Fruit fly (Drosophila melanogaster) whole organism, embryonic: ENCODE data around the gene Act87E.

Experiments
- Adf1 ChIP-seq: fragments of 200-800 bp; sonication (Bioruptor generic); IDR thresholded peaks from 2 replicates; pipeline ENCODE4 v1.3.6; 2022; ENCODE audit warnings: missing biosample characterization, missing genetic modification characterization
- Atf3 ChIP-seq: fragments of 200-800 bp; sonication (Bioruptor generic); optimal IDR thresholded peaks from 3 replicates; lab custom pipeline; 2016; ENCODE audit warnings: missing biosample characterization, missing genetic modification characterization
- Awh ChIP-seq: fragments of 200-800 bp; sonication (Bioruptor generic); IDR thresholded peaks from 2 replicates; pipeline ENCODE4, ENCODE4 v1.3.6; 2022; ENCODE audit warnings: missing biosample characterization, missing genetic modification characterization
- BtbVII ChIP-seq: fragments of 200-800 bp; sonication (Bioruptor generic); optimal IDR thresholded peaks from 3 replicates; lab custom pipeline; 2017; ENCODE audit warnings: missing biosample characterization, mild to moderate bottlenecking, missing genetic modification characterization
- Bteb2 ChIP-seq: fragments of 200-800 bp; sonication (Bioruptor generic); optimal IDR thresholded peaks from 2 replicates; lab custom pipeline; 2016; ENCODE audit warnings: missing biosample characterization, missing genetic modification characterization
- CG11398 ChIP-seq: fragments of 200-800 bp; sonication (Bioruptor generic); optimal IDR thresholded peaks from 2 replicates; lab custom pipeline; 2016; ENCODE audit warnings: missing biosample characterization, missing genetic modification characterization
- CG12071 ChIP-seq: fragments of 200-800 bp; sonication (Bioruptor generic); optimal IDR thresholded peaks from 3 replicates; lab custom pipeline; 2018; ENCODE audit warnings: missing biosample characterization, mild to moderate bottlenecking, missing genetic modification characterization
- CG12236 ChIP-seq: fragments of 200-800 bp; sonication (Bioruptor generic); optimal IDR thresholded peaks from 2 replicates; lab custom pipeline; 2016; ENCODE audit warnings: missing biosample characterization, missing genetic modification characterization
- CG12299 ChIP-seq: fragments of 200-800 bp; sonication (Bioruptor generic); optimal IDR thresholded peaks from 2 replicates; lab custom pipeline; 2018; ENCODE audit warnings: missing biosample characterization, mild to moderate bottlenecking, missing genetic modification characterization
- CG12659 ChIP-seq: fragments of 200-800 bp; sonication (Bioruptor generic); optimal IDR thresholded peaks from 3 replicates; lab custom pipeline; 2017; ENCODE audit warnings: mild to moderate bottlenecking, missing biosample characterization, missing genetic modification reagents, missing genetic modification characterization
- CG13424 ChIP-seq: fragments of 200-800 bp; sonication (Bioruptor generic); optimal IDR thresholded peaks from 2 replicates; lab custom pipeline; 2019; ENCODE audit warnings: missing biosample characterization, mild to moderate bottlenecking, missing genetic modification characterization, moderate library complexity
- CG13894 ChIP-seq: fragments of 200-800 bp; sonication (Bioruptor generic); optimal IDR thresholded peaks from 3 replicates; lab custom pipeline; 2018; ENCODE audit warnings: missing biosample characterization, mild to moderate bottlenecking, missing genetic modification characterization, moderate library complexity
- CG14014 ChIP-seq: fragments of 200-800 bp; sonication (Bioruptor generic); IDR thresholded peaks from 2 replicates; pipeline ENCODE4 v1.3.6; 2022; ENCODE audit warnings: missing biosample characterization, missing genetic modification characterization
- CG14667 ChIP-seq: fragments of 200-800 bp; sonication (Bioruptor generic); IDR thresholded peaks from 2 replicates; pipeline ENCODE4 v1.3.6; 2022; ENCODE audit warnings: missing biosample characterization, missing genetic modification characterization
- CG1603 ChIP-seq: fragments of 200-800 bp; sonication (Bioruptor generic); optimal IDR thresholded peaks from 2 replicates; lab custom pipeline; 2019; ENCODE audit warnings: missing biosample characterization, mild to moderate bottlenecking, missing genetic modification characterization, moderate library complexity
- CG17829 ChIP-seq: fragments of 200-800 bp; optimal IDR thresholded peaks from 2 replicates; lab custom pipeline; 2019; ENCODE audit warnings: missing biosample characterization, mild to moderate bottlenecking, missing genetic modification characterization, moderate library complexity
- CG2129 ChIP-seq: fragments of 200-800 bp; sonication (Bioruptor generic); IDR thresholded peaks from 2 replicates; pipeline ENCODE4 v1.3.6; 2022; ENCODE audit warnings: missing biosample characterization, missing genetic modification characterization; ENCODE audit not compliant: partially characterized antibody
- CG3995 ChIP-seq: fragments of 200-800 bp; sonication (Bioruptor generic); optimal IDR thresholded peaks from 3 replicates; lab custom pipeline; 2016; ENCODE audit warnings: missing biosample characterization, missing genetic modification characterization
- CG4328 ChIP-seq: fragments of 200-800 bp; sonication (Bioruptor generic); optimal IDR thresholded peaks from 3 replicates; lab custom pipeline; 2017; ENCODE audit warnings: missing biosample characterization, missing genetic modification reagents, missing genetic modification characterization
- CG6272 ChIP-seq: fragments of 200-800 bp; sonication (Bioruptor generic); IDR thresholded peaks from 2 replicates; pipeline ENCODE4 v1.3.6; 2022; ENCODE audit warnings: missing biosample characterization, missing genetic modification characterization
- CG6765 ChIP-seq: fragments of 200-800 bp; sonication (Bioruptor generic); optimal IDR thresholded peaks from 3 replicates; lab custom pipeline; 2017; ENCODE audit warnings: missing biosample characterization, mild to moderate bottlenecking, missing genetic modification characterization
- CG7357 ChIP-seq: fragments of 200-800 bp; sonication (Bioruptor generic); IDR thresholded peaks from 3 replicates; pipeline ENCODE4 v1.3.6; 2022; ENCODE audit warnings: missing biosample characterization, missing genetic modification characterization
- CG7987 ChIP-seq: fragments of 200-800 bp; sonication (Bioruptor generic); optimal IDR thresholded peaks from 2 replicates; lab custom pipeline; 2018; ENCODE audit warnings: missing biosample characterization, mild to moderate bottlenecking, missing genetic modification characterization, moderate library complexity
- CG8281 ChIP-seq: fragments of 200-800 bp; sonication (Bioruptor generic); optimal IDR thresholded peaks from 2 replicates; lab custom pipeline; 2018; ENCODE audit warnings: missing biosample characterization, mild to moderate bottlenecking, missing genetic modification characterization, moderate library complexity
- CG8290 ChIP-seq, 3 experiments: fragments of 200-800 bp; sonication (Bioruptor generic); optimal IDR thresholded peaks; 2 replicates each; lab custom pipeline; 2016 to 2019; ENCODE audit warnings: missing biosample characterization in 3 of 3, missing genetic modification characterization in 3 of 3, mild to moderate bottlenecking in 2 of 3, moderate library complexity in 1 of 3
- CG8359 ChIP-seq: fragments of 200-800 bp; sonication (Bioruptor generic); optimal IDR thresholded peaks from 2 replicates; lab custom pipeline; 2017; ENCODE audit warnings: missing biosample characterization, mild to moderate bottlenecking, missing genetic modification characterization, borderline replicate concordance
- CG9932 ChIP-seq: fragments of 200-800 bp; sonication (Bioruptor generic); IDR thresholded peaks from 2 replicates; pipeline ENCODE4 v1.3.6; 2022; ENCODE audit warnings: missing biosample characterization, missing genetic modification characterization
- CTCF ChIP-seq: fragments of 200-800 bp; sonication (Bioruptor generic); optimal IDR thresholded peaks from 2 replicates; lab custom pipeline; 2017; ENCODE audit warnings: missing biosample characterization, mild to moderate bottlenecking, missing genetic modification characterization, moderate library complexity
- Dip3 ChIP-seq: fragments of 200-800 bp; sonication (Bioruptor generic); optimal IDR thresholded peaks from 3 replicates; lab custom pipeline; 2016; ENCODE audit warnings: missing biosample characterization, missing genetic modification characterization
- Dll ChIP-seq: fragments of 200-800 bp; sonication (Bioruptor generic); IDR thresholded peaks from 4 replicates; pipeline ENCODE4 v1.3.6; 2022; ENCODE audit warnings: missing biosample characterization, missing genetic modification characterization; ENCODE audit not compliant: partially characterized antibody
- Ets65A ChIP-seq: fragments of 200-800 bp; sonication (Bioruptor generic); peaks from one replicate; lab custom pipeline; 2016; ENCODE audit warnings: missing biosample characterization, missing genetic modification characterization
- Mad ChIP-seq: fragments of 200-800 bp; sonication (Bioruptor generic); optimal IDR thresholded peaks from 2 replicates; lab custom pipeline; 2016; ENCODE audit warnings: missing biosample characterization, missing genetic modification characterization
- Mes4 ChIP-seq: fragments of 200-800 bp; sonication (Bioruptor generic); optimal IDR thresholded peaks from 2 replicates; lab custom pipeline; 2016; ENCODE audit warnings: missing biosample characterization, missing genetic modification characterization
- Optix ChIP-seq: fragments of 200-800 bp; sonication (Bioruptor generic); IDR thresholded peaks from 3 replicates; pipeline ENCODE4 v1.3.6; 2022; ENCODE audit warnings: missing biosample characterization, missing genetic modification characterization
- Rx ChIP-seq: fragments of 200-800 bp; sonication (Bioruptor generic); IDR thresholded peaks from 2 replicates; pipeline ENCODE4 v1.3.6; 2022; ENCODE audit warnings: missing biosample characterization, missing genetic modification characterization
- Sox100B ChIP-seq: fragments of 200-800 bp; sonication (Bioruptor generic); optimal IDR thresholded peaks from 3 replicates; lab custom pipeline; 2018; ENCODE audit warnings: missing biosample characterization, mild to moderate bottlenecking, missing genetic modification characterization
- ab ChIP-seq: fragments of 200-800 bp; sonication (Bioruptor generic); optimal IDR thresholded peaks from 2 replicates; lab custom pipeline; 2016; ENCODE audit warnings: missing biosample characterization, missing genetic modification characterization
- bcd ChIP-seq: fragments of 200-800 bp; sonication (Bioruptor generic); optimal IDR thresholded peaks from 2 replicates; lab custom pipeline; 2017; ENCODE audit warnings: missing biosample characterization, mild to moderate bottlenecking, missing genetic modification characterization
- chinmo ChIP-seq: fragments of 200-800 bp; sonication (Bioruptor generic); IDR thresholded peaks from 4 replicates; pipeline ENCODE4 v1.3.6; 2022; ENCODE audit warnings: missing biosample characterization, missing genetic modification characterization; ENCODE audit not compliant: partially characterized antibody
- ci ChIP-seq: fragments of 200-800 bp; sonication (Bioruptor generic); IDR thresholded peaks from 3 replicates; pipeline ENCODE4 v1.3.6; 2022; ENCODE audit warnings: missing biosample characterization, missing genetic modification characterization
- dati ChIP-seq: fragments of 200-800 bp; sonication (Bioruptor generic); IDR thresholded peaks from 2 replicates; pipeline ENCODE4 v1.3.6; 2022; ENCODE audit warnings: missing biosample characterization, missing genetic modification characterization
- eve ChIP-seq, 2 experiments: fragments of >200 bp; optimal IDR thresholded peaks; 2 replicates each; lab custom pipeline; 2017; ENCODE audit warnings: missing biosample characterization in 2 of 2, missing genetic modification characterization in 2 of 2
- fd96Cb ChIP-seq: fragments of 200-800 bp; sonication (Bioruptor generic); optimal IDR thresholded peaks from 2 replicates; lab custom pipeline; 2018; ENCODE audit warnings: missing biosample characterization, mild to moderate bottlenecking, missing genetic modification characterization, moderate library complexity
- grn ChIP-seq: fragments of 200-800 bp; sonication (Bioruptor generic); optimal IDR thresholded peaks from 3 replicates; lab custom pipeline; 2017; ENCODE audit warnings: missing biosample characterization, missing genetic modification characterization
- kay ChIP-seq: fragments of 200-800 bp; sonication (Bioruptor generic); optimal IDR thresholded peaks from 2 replicates; lab custom pipeline; 2016; ENCODE audit warnings: missing biosample characterization, missing genetic modification characterization
- kni ChIP-seq: fragments of 200-800 bp; sonication (Bioruptor generic); optimal IDR thresholded peaks from 3 replicates; lab custom pipeline; 2017; ENCODE audit warnings: mild to moderate bottlenecking, missing biosample characterization, missing genetic modification reagents, missing genetic modification characterization
- knrl ChIP-seq: fragments of 200-800 bp; sonication (Bioruptor generic); IDR thresholded peaks from 3 replicates; pipeline ENCODE4 v1.3.6; 2022; ENCODE audit warnings: missing biosample characterization, missing genetic modification characterization; ENCODE audit not compliant: partially characterized antibody
- nerfin-2 ChIP-seq: fragments of 200-800 bp; sonication (Bioruptor generic); IDR thresholded peaks from 2 replicates; pipeline ENCODE4 v1.3.6; 2022; ENCODE audit warnings: missing biosample characterization, missing genetic modification characterization; ENCODE audit not compliant: partially characterized antibody
- phol ChIP-seq: fragments of 200-800 bp; sonication (Bioruptor generic); optimal IDR thresholded peaks from 3 replicates; lab custom pipeline; 2018; ENCODE audit warnings: missing biosample characterization, mild to moderate bottlenecking, missing genetic modification characterization, moderate library complexity
- rib ChIP-seq: fragments of 200-800 bp; sonication (Bioruptor generic); IDR thresholded peaks from 2 replicates; pipeline ENCODE4 v1.3.6; 2022; ENCODE audit warnings: missing biosample characterization, missing genetic modification characterization
- salm ChIP-seq: fragments of 200-800 bp; sonication (Bioruptor generic); optimal IDR thresholded peaks from 2 replicates; lab custom pipeline; 2018; ENCODE audit warnings: missing biosample characterization, mild to moderate bottlenecking, missing genetic modification characterization
- shn ChIP-seq: fragments of 200-800 bp; sonication (Bioruptor generic); optimal IDR thresholded peaks from 3 replicates; lab custom pipeline; 2016; ENCODE audit warnings: missing biosample characterization, missing genetic modification characterization
- wek ChIP-seq: fragments of 200-800 bp; sonication (Bioruptor generic); optimal IDR thresholded peaks from 3 replicates; lab custom pipeline; 2018; ENCODE audit warnings: missing biosample characterization, mild to moderate bottlenecking, missing genetic modification characterization, moderate library complexity

Act87E gene

DNA sequence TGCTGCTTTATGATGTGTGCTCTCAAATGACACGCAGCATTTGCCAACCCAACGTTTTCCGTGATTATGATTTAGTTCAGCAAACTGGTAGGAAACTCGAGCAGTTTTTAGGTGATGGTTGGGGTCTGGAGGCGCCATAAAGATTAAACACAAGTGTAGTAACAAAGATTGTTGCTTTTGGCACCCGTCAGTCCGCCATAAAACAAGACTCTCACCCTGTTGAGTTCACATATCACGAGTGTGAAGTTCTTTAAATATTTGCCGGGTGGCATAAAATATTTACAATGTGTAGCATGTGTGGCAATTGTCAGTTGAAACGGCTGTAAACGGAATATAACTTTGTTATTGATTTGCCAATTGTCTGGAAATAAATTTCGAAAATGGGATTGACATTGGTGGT, 15.9 kb downstream of the Act87E start (continued):
- no peak for TF ChIP-seq CG17829 (tag; lab: Kevin White, UChicago)
- no peak for TF ChIP-seq Dll (GFP tag; lab: Robert Waterston, UW)
- TF ChIP-seq CG14667 (GFP tag; lab: Robert Waterston, UW) = no peak
- TF ChIP-seq salm (tag; lab: Kevin White, UChicago) = no peak
- TF ChIP-seq BtbVII (GFP tag; lab: Kevin White, UChicago) = peak; percentile 54
- no peak for TF ChIP-seq CG8359
- no peak for TF ChIP-seq Rx
- no peak for TF ChIP-seq Atf3 (GFP tag; lab: Kevin White, UChicago)
- TF ChIP-seq CG12236 (GFP tag; lab: Kevin White, UChicago) = no peak
- no peak for TF ChIP-seq Awh (GFP tag; lab: Robert Waterston, UW)
- no peak for TF ChIP-seq CG7357 (GFP tag; lab: Robert Waterston, UW)
- TF ChIP-seq Sox100B (GFP tag; lab: Kevin White, UChicago) = peak; percentile 34
- TF ChIP-seq dati (GFP tag; lab: Robert Waterston, UW) = no peak
- no peak for TF ChIP-seq knrl
- TF ChIP-seq CG12659 (GFP tag; lab: Kevin White, UChicago) = peak; percentile 21
- no peak for TF ChIP-seq CG6272
- TF ChIP-seq Optix (GFP tag; lab: Robert Waterston, UW) = no peak
- no peak for TF ChIP-seq Mes4
- TF ChIP-seq CG11398 (GFP tag; lab: Kevin White, UChicago) = no peak
- TF ChIP-seq CG12299 (tag; lab: Kevin White, UChicago) = no peak
- no peak for TF ChIP-seq CG13894 (tag; lab: Kevin White, UChicago)
- TF ChIP-seq CG8281 (tag; lab: Kevin White, UChicago) = peak; percentile 5
- no peak for TF ChIP-seq fd96Cb
- no peak for TF ChIP-seq phol (tag; lab: Kevin White, UChicago)
- TF ChIP-seq Bteb2 (GFP tag; lab: Kevin White, UChicago) = no peak
- no peak for TF ChIP-seq bcd (GFP tag; lab: Kevin White, UChicago)
- no peak for TF ChIP-seq CG3995
- TF ChIP-seq shn (GFP tag; lab: Kevin White, UChicago) = no peak
- TF ChIP-seq Adf1 (GFP tag; lab: Robert Waterston, UW) = no peak
- TF ChIP-seq CG13424 = peak; percentile 19
- no peak for TF ChIP-seq CG2129
- no peak for TF ChIP-seq Dip3
- TF ChIP-seq CG1603 (tag; lab: Kevin White, UChicago) = peak; percentile 10
- no peak for TF ChIP-seq kay (GFP tag; lab: Kevin White, UChicago)
- TF ChIP-seq Mad = no peak
- TF ChIP-seq CG4328 (GFP tag; lab: Kevin White, UChicago) = no peak
- no peak for TF ChIP-seq ab
- TF ChIP-seq CTCF = no peak
- peak; percentile 21 for TF ChIP-seq wek
- peak; percentile 12 for TF ChIP-seq CG6765 (GFP tag; lab: Kevin White, UChicago)

DNA sequence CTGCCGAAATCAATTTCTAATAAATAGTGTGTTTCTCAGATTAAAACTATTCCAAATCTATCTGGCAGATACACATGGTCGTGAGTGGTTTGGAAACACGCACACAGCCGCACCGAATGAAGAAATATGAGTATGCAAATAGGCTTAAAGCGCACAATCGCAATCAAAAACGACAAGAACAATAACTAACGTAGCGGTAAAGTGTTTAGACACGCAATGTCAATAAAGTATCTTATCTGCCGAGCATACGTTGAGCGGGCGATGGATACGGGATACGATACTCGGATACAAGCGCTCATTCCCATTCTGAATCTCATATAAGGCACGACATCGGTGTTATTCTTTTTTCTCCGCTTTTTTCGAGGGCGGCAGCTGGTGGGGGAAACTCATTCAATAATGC, 20.3 kb downstream of the Act87E start:
- TF ChIP-seq grn (GFP tag; lab: Kevin White, UChicago) = peak; percentile 55
- no peak for TF ChIP-seq Adf1 (GFP tag; lab: Robert Waterston, UW)
- TF ChIP-seq CG6765 (GFP tag; lab: Kevin White, UChicago) = no peak
- peak; percentile 6; the same call in 1 of the 2 replicates for TF ChIP-seq CG14014 (GFP tag; lab: Robert Waterston, UW)
- no peak for TF ChIP-seq nerfin-2 (GFP tag; lab: Robert Waterston, UW)
- peak; percentile 52 for TF ChIP-seq CG12071 (GFP tag; lab: Kevin White, UChicago)
- peak; percentile 28 for TF ChIP-seq CG13894 (tag; lab: Kevin White, UChicago)
- peak; percentile 16; the same call in 1 of the 2 replicates for TF ChIP-seq CG9932
- 0 out of 2 replicates have a peak, but pooled peaks have one; percentile 34 for TF ChIP-seq rib (GFP tag; lab: Robert Waterston, UW)
- no peak for TF ChIP-seq eve (GFP tag; optimal IDR thresholded peaks at IDR 0.05; lab: Kevin White, UChicago)
- no peak for TF ChIP-seq CG8290 (GFP tag; optimal IDR thresholded peaks at IDR 0.05; lab: Kevin White, UChicago)
- TF ChIP-seq CG8290 (tag; optimal IDR thresholded peaks at IDR 0.05; lab: Kevin White, UChicago) = peak in 1 of 2 experiments; percentile 55
- peak; percentile 41 for TF ChIP-seq CG7987
- TF ChIP-seq kni (GFP tag; lab: Kevin White, UChicago) = peak; percentile 19
- TF ChIP-seq chinmo (GFP tag; lab: Robert Waterston, UW) = peak; percentile 68; the same call in 2 of the 4 replicates
- peak; percentile 51 for TF ChIP-seq Ets65A (GFP tag; lab: Kevin White, UChicago)
- TF ChIP-seq ci (GFP tag; lab: Robert Waterston, UW) = 0 out of 3 replicates have a peak, but pooled peaks have one; percentile 10
